Fruit fly (Drosophila melanogaster) whole organism, embryonic: Measurements from ENCODE around the gene CG3348.

ENCODE experiments used
- BtbVII ChIP-seq: fragments of 200-800 bp; sonication (Bioruptor generic); optimal IDR thresholded peaks from 3 replicates; lab custom pipeline; 2017; ENCODE audit warnings: missing biosample characterization, mild to moderate bottlenecking, missing genetic modification characterization
- CG12219 ChIP-seq: fragments of 200-800 bp; sonication (Bioruptor generic); optimal IDR thresholded peaks from 3 replicates; lab custom pipeline; 2018; ENCODE audit warnings: missing biosample characterization, mild to moderate bottlenecking, missing genetic modification characterization
- CG13894 ChIP-seq: fragments of 200-800 bp; sonication (Bioruptor generic); optimal IDR thresholded peaks from 3 replicates; lab custom pipeline; 2018; ENCODE audit warnings: missing biosample characterization, mild to moderate bottlenecking, missing genetic modification characterization, moderate library complexity
- CG15479 ChIP-seq: fragments of 200-800 bp; sonication (Bioruptor generic); optimal IDR thresholded peaks from 3 replicates; lab custom pipeline; 2019; ENCODE audit warnings: missing biosample characterization, mild to moderate bottlenecking, missing genetic modification characterization, moderate library complexity
- CG17385 ChIP-seq: fragments of 200-800 bp; sonication (Bioruptor generic); optimal IDR thresholded peaks from 3 replicates; lab custom pipeline; 2018; ENCODE audit warnings: missing biosample characterization, mild to moderate bottlenecking, missing genetic modification characterization
- CG2116 ChIP-seq: fragments of 200-800 bp; sonication (Bioruptor generic); optimal IDR thresholded peaks from 3 replicates; lab custom pipeline; 2018; ENCODE audit warnings: missing biosample characterization, mild to moderate bottlenecking, missing genetic modification characterization
- CG31365 ChIP-seq: fragments of 200-800 bp; sonication (Bioruptor generic); optimal IDR thresholded peaks from 2 replicates; lab custom pipeline; 2018; ENCODE audit warnings: missing biosample characterization, mild to moderate bottlenecking, missing genetic modification characterization
- CG33213 ChIP-seq: fragments of 200-800 bp; sonication (Bioruptor generic); optimal IDR thresholded peaks from 3 replicates; lab custom pipeline; 2016; ENCODE audit warnings: missing biosample characterization, missing genetic modification characterization
- CG3838 ChIP-seq: fragments of 200-800 bp; sonication (Bioruptor generic); optimal IDR thresholded peaks from 3 replicates; lab custom pipeline; 2016; ENCODE audit warnings: missing biosample characterization, missing genetic modification characterization
- CG5180 ChIP-seq: fragments of 200-800 bp; sonication (Bioruptor generic); optimal IDR thresholded peaks from 3 replicates; lab custom pipeline; 2017; ENCODE audit warnings: missing biosample characterization, missing genetic modification characterization, mild to moderate bottlenecking, moderate library complexity, missing genetic modification reagents
- CG6175 ChIP-seq: fragments of 200-800 bp; sonication (Bioruptor generic); IDR thresholded peaks from 3 replicates; pipeline ENCODE4 v1.3.6; 2022; ENCODE audit warnings: missing biosample characterization, missing genetic modification characterization
- CG7745 ChIP-seq: fragments of 200-800 bp; sonication (Bioruptor generic); optimal IDR thresholded peaks from 2 replicates; lab custom pipeline; 2018; ENCODE audit warnings: missing biosample characterization, mild to moderate bottlenecking, missing genetic modification characterization, moderate library complexity
- CG8089 ChIP-seq: fragments of 200-800 bp; sonication (Bioruptor generic); optimal IDR thresholded peaks from 3 replicates; lab custom pipeline; 2016; ENCODE audit warnings: missing biosample characterization, missing genetic modification characterization
- CG8281 ChIP-seq: fragments of 200-800 bp; sonication (Bioruptor generic); optimal IDR thresholded peaks from 2 replicates; lab custom pipeline; 2018; ENCODE audit warnings: missing biosample characterization, mild to moderate bottlenecking, missing genetic modification characterization, moderate library complexity
- CG8359 ChIP-seq: fragments of 200-800 bp; sonication (Bioruptor generic); optimal IDR thresholded peaks from 2 replicates; lab custom pipeline; 2017; ENCODE audit warnings: missing biosample characterization, mild to moderate bottlenecking, missing genetic modification characterization, borderline replicate concordance
- CG8924 ChIP-seq: fragments of 200-800 bp; optimal IDR thresholded peaks from 3 replicates; lab custom pipeline; 2019; ENCODE audit warnings: missing biosample characterization, mild to moderate bottlenecking, missing genetic modification characterization, moderate library complexity
- CG9797 ChIP-seq: fragments of 200-800 bp; sonication (Bioruptor generic); optimal IDR thresholded peaks from 3 replicates; lab custom pipeline; 2018; ENCODE audit warnings: missing biosample characterization, mild to moderate bottlenecking, missing genetic modification characterization
- D19B ChIP-seq: fragments of 200-800 bp; sonication (Bioruptor generic); optimal IDR thresholded peaks from 2 replicates; lab custom pipeline; 2017; ENCODE audit warnings: missing biosample characterization, mild to moderate bottlenecking, missing genetic modification characterization
- Dbx ChIP-seq: fragments of 200-800 bp; sonication (Bioruptor generic); IDR thresholded peaks from 3 replicates; pipeline ENCODE4 v1.3.6; 2022; ENCODE audit warnings: missing biosample characterization, missing genetic modification characterization
- Deaf1 ChIP-seq: fragments of 200-800 bp; optimal IDR thresholded peaks from 3 replicates; lab custom pipeline; 2019; ENCODE audit warnings: missing biosample characterization, mild to moderate bottlenecking, missing genetic modification characterization, moderate library complexity
- Eip74EF ChIP-seq, 2 experiments: fragments of 200-800 bp in 1 of 2; fragments of >200 bp in 1 of 2; sonication (Bioruptor generic) in 1 of 2; optimal IDR thresholded peaks; 2 replicates each; lab custom pipeline; 2017 to 2019; ENCODE audit warnings: missing biosample characterization in 2 of 2, missing genetic modification characterization in 2 of 2, mild to moderate bottlenecking in 1 of 2, moderate library complexity in 1 of 2
- Elba2 ChIP-seq: fragments of 200-800 bp; sonication (Bioruptor generic); optimal IDR thresholded peaks from 3 replicates; lab custom pipeline; 2016; ENCODE audit warnings: missing biosample characterization, missing genetic modification characterization
- GATAe ChIP-seq: fragments of 200-800 bp; sonication (Bioruptor generic); conservative IDR thresholded peaks from 2 replicates; pipeline ENCODE4 v1.3.6; 2022; ENCODE audit warnings: missing biosample characterization, missing genetic modification characterization
- HHEX ChIP-seq: fragments of 200-800 bp; sonication (Bioruptor generic); optimal IDR thresholded peaks from 3 replicates; lab custom pipeline; 2017; ENCODE audit warnings: missing biosample characterization, mild to moderate bottlenecking, missing genetic modification characterization, missing genetic modification reagents
- HLH3B ChIP-seq: fragments of 200-800 bp; sonication (Bioruptor generic); IDR thresholded peaks from 2 replicates; pipeline ENCODE4 v1.3.6; 2022; ENCODE audit warnings: missing biosample characterization, missing genetic modification characterization
- HLH4C ChIP-seq: fragments of 200-800 bp; sonication (Bioruptor generic); IDR thresholded peaks from 3 replicates; pipeline ENCODE4 v1.3.6; 2022; ENCODE audit warnings: missing biosample characterization, missing genetic modification characterization; ENCODE audit not compliant: partially characterized antibody
- HmgD ChIP-seq: fragments of 200-800 bp; sonication (Bioruptor generic); optimal IDR thresholded peaks from 3 replicates; lab custom pipeline; 2016; ENCODE audit warnings: missing biosample characterization, missing genetic modification characterization
- MESR4 ChIP-seq: fragments of 200-800 bp; sonication (Bioruptor generic); optimal IDR thresholded peaks from 2 replicates; lab custom pipeline; 2018; ENCODE audit warnings: missing biosample characterization, mild to moderate bottlenecking, missing genetic modification characterization, moderate library complexity
- Mrtf ChIP-seq: fragments of 200-800 bp; sonication (Bioruptor generic); IDR thresholded peaks from 3 replicates; pipeline ENCODE4 v1.3.6; 2022; ENCODE audit warnings: missing biosample characterization, missing genetic modification characterization
- NK7.1 ChIP-seq: fragments of 200-800 bp; sonication (Bioruptor generic); optimal IDR thresholded peaks from 3 replicates; lab custom pipeline; 2016; ENCODE audit warnings: missing biosample characterization, missing genetic modification characterization
- Neu2 ChIP-seq: fragments of 200-800 bp; sonication (Bioruptor generic); optimal IDR thresholded peaks from 3 replicates; lab custom pipeline; 2016; ENCODE audit warnings: missing biosample characterization, missing genetic modification characterization, borderline replicate concordance
- Ptx1 ChIP-seq: fragments of 200-800 bp; sonication (Bioruptor generic); IDR thresholded peaks from 2 replicates; pipeline ENCODE4 v1.3.6; 2022; ENCODE audit warnings: missing biosample characterization, missing genetic modification characterization
- Stat92E ChIP-seq, 3 experiments: fragments of >200 bp in 2 of 3; fragments of 200-800 bp in 1 of 3; sonication (Bioruptor generic) in 1 of 3; optimal IDR thresholded peaks; 2 replicates each; lab custom pipeline; 2017 to 2019; ENCODE audit warnings: missing biosample characterization in 3 of 3, missing genetic modification characterization in 3 of 3, mild to moderate bottlenecking in 1 of 3, moderate library complexity in 1 of 3
- ap ChIP-seq: fragments of 200-800 bp; sonication (Bioruptor generic); IDR thresholded peaks from 2 replicates; pipeline ENCODE4 v1.3.6; 2022; ENCODE audit warnings: missing biosample characterization, missing genetic modification characterization
- ato ChIP-seq: fragments of 200-800 bp; sonication (Bioruptor generic); IDR thresholded peaks from 2 replicates; pipeline ENCODE4 v1.3.6; 2022; ENCODE audit warnings: missing biosample characterization, missing genetic modification characterization; ENCODE audit not compliant: partially characterized antibody
- chn ChIP-seq: fragments of 200-800 bp; sonication (Bioruptor generic); optimal IDR thresholded peaks from 2 replicates; lab custom pipeline; 2016; ENCODE audit warnings: missing biosample characterization, missing genetic modification characterization
- corto ChIP-seq: fragments of 200-800 bp; sonication (Bioruptor generic); optimal IDR thresholded peaks from 2 replicates; lab custom pipeline; 2016; ENCODE audit warnings: missing biosample characterization, mild to moderate bottlenecking, missing genetic modification characterization, moderate library complexity
- dan ChIP-seq: fragments of 200-800 bp; sonication (Bioruptor generic); IDR thresholded peaks from 2 replicates; pipeline ENCODE4 v1.3.6; 2022; ENCODE audit warnings: missing biosample characterization, missing genetic modification characterization
- exex ChIP-seq: fragments of 200-800 bp; sonication (Bioruptor generic); optimal IDR thresholded peaks from 4 replicates; lab custom pipeline; 2018; ENCODE audit warnings: missing biosample characterization, mild to moderate bottlenecking, missing genetic modification characterization, moderate library complexity
- grn ChIP-seq: fragments of 200-800 bp; sonication (Bioruptor generic); optimal IDR thresholded peaks from 3 replicates; lab custom pipeline; 2017; ENCODE audit warnings: missing biosample characterization, missing genetic modification characterization
- hkb ChIP-seq, 2 experiments: fragments of 200-800 bp in 1 of 2; fragments of >200 bp in 1 of 2; sonication (Bioruptor generic) in 1 of 2; IDR thresholded peaks in 1 of 2; optimal IDR thresholded peaks in 1 of 2; 2 replicates each; pipeline versions ENCODE4 v1.3.6 to Lab custom; 2017 to 2022; ENCODE audit warnings: missing biosample characterization in 1 of 2, missing genetic modification characterization in 1 of 2
- jumu ChIP-seq: fragments of 200-800 bp; sonication (Bioruptor generic); optimal IDR thresholded peaks from 3 replicates; lab custom pipeline; 2016; ENCODE audit warnings: missing biosample characterization, missing genetic modification characterization
- lilli ChIP-seq: fragments of 200-800 bp; sonication (Bioruptor generic); optimal IDR thresholded peaks from 3 replicates; lab custom pipeline; 2016; ENCODE audit warnings: missing biosample characterization, missing genetic modification characterization
- pros ChIP-seq: fragments of 200-800 bp; sonication (Bioruptor generic); optimal IDR thresholded peaks from 3 replicates; lab custom pipeline; 2019; ENCODE audit warnings: missing biosample characterization, mild to moderate bottlenecking, missing genetic modification characterization, moderate library complexity
- sqz ChIP-seq: fragments of 200-800 bp; sonication (Bioruptor generic); optimal IDR thresholded peaks from 3 replicates; lab custom pipeline; 2018; ENCODE audit warnings: missing biosample characterization, mild to moderate bottlenecking, missing genetic modification characterization
- tup ChIP-seq: fragments of 200-800 bp; sonication (Bioruptor generic); optimal IDR thresholded peaks from 2 replicates; lab custom pipeline; 2016; ENCODE audit warnings: missing biosample characterization, mild to moderate bottlenecking, missing genetic modification characterization, moderate library complexity
- unpg ChIP-seq: fragments of 200-800 bp; sonication (Bioruptor generic); optimal IDR thresholded peaks from 3 replicates; lab custom pipeline; 2018; ENCODE audit warnings: missing biosample characterization, mild to moderate bottlenecking, missing genetic modification characterization, moderate library complexity
- zen2 ChIP-seq: fragments of 200-800 bp; sonication (Bioruptor generic); IDR thresholded peaks from 3 replicates; pipeline ENCODE4 v1.3.6; 2022; ENCODE audit warnings: missing biosample characterization, missing genetic modification characterization; ENCODE audit not compliant: partially characterized antibody

The CG3348 gene

DNA sequence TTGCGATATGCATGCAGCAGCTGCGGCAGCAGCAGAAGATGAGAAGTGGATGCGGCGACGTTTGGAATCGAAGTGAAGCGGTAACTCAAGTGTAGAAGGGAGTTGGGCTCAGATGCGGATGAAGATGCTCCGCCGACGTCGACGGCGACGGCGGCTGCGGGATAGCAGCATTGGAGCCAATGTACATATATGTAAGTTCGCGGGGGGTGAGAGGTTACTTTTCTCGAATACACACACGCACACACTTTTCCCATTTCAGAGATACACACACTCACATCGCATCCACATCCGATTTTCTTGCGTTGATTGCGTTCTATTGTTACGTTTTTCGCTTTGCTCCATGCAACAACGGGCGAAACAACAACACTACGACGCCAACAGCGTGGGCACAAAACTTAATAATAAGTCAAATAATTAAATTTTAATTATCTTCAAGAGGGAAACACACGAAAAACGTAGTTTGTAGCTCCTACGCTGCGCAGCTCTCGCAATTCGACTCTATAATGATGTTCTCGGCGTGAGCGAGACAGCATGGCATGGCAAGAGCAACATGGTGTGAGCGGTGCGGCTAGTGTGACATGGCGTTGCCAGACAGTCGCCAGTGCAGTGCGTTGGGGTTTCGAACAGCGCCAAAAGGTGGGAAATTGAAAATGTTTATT lies 47.1 kb downstream of the CG3348 start, which contains the start of gene CG18766:
TSS of gene CG18766 (minus strand) at position 508 of the 659 bp plus-strand sequence.
- TF ChIP-seq CG13894 (tag; lab: Kevin White, UChicago) (peak; percentile 22), Stat92E (GFP tag; optimal IDR thresholded peaks at IDR 0.05; lab: Kevin White, UChicago) (peak in 1 of 3 experiments; percentile 32), lilli (GFP tag; lab: Kevin White, UChicago) (peak; percentile 39), jumu (GFP tag; lab: Kevin White, UChicago) (peak; percentile 15), MESR4 (GFP tag; lab: Kevin White, UChicago) (peak; percentile 72), CG17385 (GFP tag; lab: Kevin White, UChicago) (no peak), CG8089 (peak; percentile 7), NK7.1 (GFP tag; lab: Kevin White, UChicago) (no peak), HLH4C (GFP tag; lab: Robert Waterston, UW) (peak; percentile 30; the same call in 1 of the 3 replicates), zen2 (GFP tag; lab: Robert Waterston, UW) (no peak), tup (GFP tag; lab: Kevin White, UChicago) (no peak), exex (tag; lab: Kevin White, UChicago) (peak; percentile 30), CG7745 (peak; percentile 32), CG2116 (GFP tag; lab: Kevin White, UChicago) (peak; percentile 39), BtbVII (GFP tag; lab: Kevin White, UChicago) (no peak), Mrtf (no peak), Elba2 (GFP tag; lab: Kevin White, UChicago) (no peak), dan (GFP tag; lab: Robert Waterston, UW) (no peak), CG15479 (peak; percentile 32), Eip74EF (GFP tag; optimal IDR thresholded peaks at IDR 0.05; lab: Kevin White, UChicago) (no peak), ap (GFP tag; lab: Robert Waterston, UW) (no peak), CG8359 (GFP tag; lab: Kevin White, UChicago) (no peak), chn (GFP tag; lab: Kevin White, UChicago) (peak; percentile 60), CG33213 (GFP tag; lab: Kevin White, UChicago) (no peak), sqz (GFP tag; lab: Kevin White, UChicago) (no peak), HmgD (GFP tag; lab: Kevin White, UChicago) (peak; percentile 86), corto (GFP tag; lab: Kevin White, UChicago) (peak; percentile 20), grn (peak; percentile 41), HHEX (GFP tag; lab: Kevin White, UChicago) (no peak), Dbx (GFP tag; lab: Robert Waterston, UW) (no peak), unpg (GFP tag; lab: Kevin White, UChicago) (peak; percentile 8), CG9797 (GFP tag; lab: Kevin White, UChicago) (peak; percentile 18), CG31365 (tag; lab: Kevin White, UChicago) (no peak), D19B (GFP tag; lab: Kevin White, UChicago) (no peak), CG8924 (tag; lab: Kevin White, UChicago) (peak; percentile 14), CG8281 (tag; lab: Kevin White, UChicago) (no peak), ato (GFP tag; lab: Robert Waterston, UW) (peak; percentile 42; the same call in 1 of the 2 replicates), GATAe (no peak), HLH3B (GFP tag; lab: Robert Waterston, UW) (no peak), CG5180 (GFP tag; lab: Kevin White, UChicago) (no peak), pros (GFP tag; lab: Kevin White, UChicago) (peak; percentile 4), CG6175 (GFP tag; lab: Robert Waterston, UW) (0 out of 3 replicates have a peak, but pooled peaks have one; percentile 41), CG3838 (GFP tag; lab: Kevin White, UChicago) (no peak), Deaf1 (tag; lab: Kevin White, UChicago) (no peak), CG12219 (no peak), hkb (optimal IDR thresholded peaks at IDR 0.05; lab: Kevin White, UChicago) (peak; percentile 55), hkb (GFP tag; IDR thresholded peaks at IDR 0.05; lab: Robert Waterston, UW) (no peak), Ptx1 (GFP tag; lab: Robert Waterston, UW) (peak; percentile 28; the same call in 1 of the 2 replicates), Neu2 (GFP tag; lab: Kevin White, UChicago) (peak; percentile 39)
